Worm (Caenorhabditis elegans) whole organism, midembryonic: Measurements from ENCODE around the gene F46H5.4.

ENCODE experiments used
- T22C8.4 ChIP-seq: fragments of 200-800 bp; sonication (Bioruptor generic); IDR thresholded peaks from 2 replicates; pipeline ENCODE4 v1.3.6; 2022; ENCODE audit warnings: missing genetic modification characterization, missing compliant biosample characterization
- cog-1 ChIP-seq: sonication (generic microtip); optimal IDR thresholded peaks from 2 replicates; lab custom pipeline; 2016; ENCODE audit warnings: missing genetic modification characterization, missing compliant biosample characterization
- flt-1 ChIP-seq: fragments of 200-800 bp; sonication (Bioruptor generic); IDR thresholded peaks from 2 replicates; pipeline ENCODE4 v1.3.6; 2022; ENCODE audit warnings: missing genetic modification characterization, missing compliant biosample characterization
- klf-2 ChIP-seq: fragments of 200-800 bp; sonication (Bioruptor generic); conservative IDR thresholded peaks from 2 replicates; pipeline ENCODE4 v1.3.6; 2022; ENCODE audit warnings: missing genetic modification reagents, missing genetic modification characterization, missing compliant biosample characterization
- med-1 ChIP-seq: sonication (generic microtip); optimal IDR thresholded peaks from 2 replicates; lab custom pipeline; 2017; ENCODE audit warnings: missing genetic modification characterization, mild to moderate bottlenecking, missing compliant biosample characterization, antibody characterized with exemption, missing genetic modification reagents; ENCODE audit not compliant: insufficient read depth
- ztf-29 ChIP-seq: fragments of 200-800 bp; sonication (Bioruptor generic); IDR thresholded peaks from 2 replicates; pipeline ENCODE4 v1.3.6; 2022; ENCODE audit warnings: missing genetic modification reagents, missing genetic modification characterization, missing compliant biosample characterization

- TF ChIP-seq med-1 (GFP tag; lab: Kevin White, UChicago), result no peak
- TF ChIP-seq cog-1 (tag; lab: Kevin White, UChicago), result no peak
- TF ChIP-seq T22C8.4 (GFP tag; lab: Robert Waterston, UW), result no peak
- no peak for TF ChIP-seq klf-2 (GFP tag; lab: Robert Waterston, UW)
- no peak for TF ChIP-seq ztf-29
- no peak for TF ChIP-seq flt-1 (GFP tag; lab: Robert Waterston, UW)
These were observed 25.1 kb downstream of the F46H5.4 start for ce11 chrX:7229357-7229756.
